Worm (Caenorhabditis elegans): Measurements from ENCODE around the gene Y97E10AR.2.

DNA sequence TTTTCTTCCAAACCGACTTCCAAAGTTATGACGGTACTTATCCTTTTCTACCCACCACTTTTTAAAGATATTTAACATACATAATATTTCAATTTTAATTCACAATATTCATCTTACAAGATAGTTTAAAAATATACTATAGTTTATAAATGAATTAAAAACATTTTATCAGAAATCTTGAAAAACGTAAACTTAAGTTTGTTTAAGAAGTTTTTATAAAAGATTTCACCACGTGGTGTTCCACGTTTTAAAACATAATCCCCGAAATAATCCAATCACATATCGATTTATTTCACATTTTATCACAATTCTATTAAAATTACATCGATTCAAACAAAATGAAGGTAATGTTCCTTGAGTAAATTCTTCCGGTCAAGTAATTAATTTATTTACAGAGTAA lies 50.7 kb downstream of the Y97E10AR.2 start, which contains the start of gene ZC513.3:
- TF ChIP-seq ama-1 (optimal IDR thresholded peaks at IDR 0.05) (no peak), ama-1 (GFP tag; optimal IDR thresholded peaks at IDR 0.05) (no peak), ztf-18 (tag; optimal IDR thresholded peaks at IDR 0.05) (no peak), athp-1 (tag; optimal IDR thresholded peaks at IDR 0.05) (no peak), fkh-3 (tag; optimal IDR thresholded peaks at IDR 0.05) (no peak), egrh-3 (GFP tag; IDR thresholded peaks at IDR 0.05) (no peak), madf-8 (GFP tag; conservative IDR thresholded peaks at IDR 0.05) (no peak), unc-62 (GFP tag; optimal IDR thresholded peaks at IDR 0.05) (no peak), him-1 (tag; optimal IDR thresholded peaks at IDR 0.05) (no peak)
